Fruit fly (Drosophila melanogaster) whole organism: ENCODE results near the gene IFT43.

Source experiments
- CG8478 ChIP-seq: fragments of >200 bp; optimal IDR thresholded peaks from 2 replicates; lab custom pipeline; 2018; ENCODE audit warnings: inconsistent platforms
- usp ChIP-seq: fragments of >200 bp; optimal IDR thresholded peaks from 2 replicates; lab custom pipeline; 2017; ENCODE audit warnings: missing biosample characterization, missing genetic modification characterization, mixed read lengths

- TF ChIP-seq usp (GFP tag; lab: Kevin White, UChicago) (no peak), CG8478 (lab: Kevin White, UChicago) (no peak)
Measured at dm6 chr2L:12657337-12657736, 37.5 kb downstream of the IFT43 start.
